Worm (Caenorhabditis elegans): ENCODE results near the gene tsp-11.

Gene tsp-11

DNA sequence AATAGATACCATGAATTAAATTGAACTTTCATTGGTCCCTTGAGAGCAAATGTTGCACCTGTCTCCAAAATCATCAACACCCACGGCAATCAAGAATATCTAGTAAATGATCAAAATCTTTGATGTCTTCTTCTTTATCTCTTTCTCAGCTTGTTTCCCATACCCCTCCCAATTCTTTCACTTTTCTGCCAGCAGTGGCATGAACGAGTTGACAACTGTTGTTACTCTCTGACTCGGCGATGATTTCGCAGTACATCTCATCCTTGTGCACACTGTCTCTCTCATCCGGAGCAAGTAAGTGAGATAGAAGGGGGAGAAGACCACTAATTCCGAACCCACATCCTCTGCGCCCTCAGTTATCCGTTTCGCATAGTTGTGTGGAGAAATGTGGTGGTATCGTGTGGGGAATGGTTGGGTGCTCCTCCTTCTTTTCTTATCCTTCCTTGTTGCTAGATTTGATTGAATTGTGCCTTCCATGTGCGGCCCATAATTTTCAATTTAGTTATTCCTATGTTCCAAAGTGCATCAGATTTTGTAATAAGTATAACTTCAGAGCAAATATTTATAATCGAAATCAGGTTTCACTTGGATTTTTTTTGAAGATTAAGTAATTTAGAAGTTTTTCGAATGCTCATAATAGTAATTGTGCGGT lies 1.6 kb upstream of the tsp-11 start:
- no peak for TF ChIP-seq ztf-29 (GFP tag; IDR thresholded peaks at IDR 0.05)

DNA sequence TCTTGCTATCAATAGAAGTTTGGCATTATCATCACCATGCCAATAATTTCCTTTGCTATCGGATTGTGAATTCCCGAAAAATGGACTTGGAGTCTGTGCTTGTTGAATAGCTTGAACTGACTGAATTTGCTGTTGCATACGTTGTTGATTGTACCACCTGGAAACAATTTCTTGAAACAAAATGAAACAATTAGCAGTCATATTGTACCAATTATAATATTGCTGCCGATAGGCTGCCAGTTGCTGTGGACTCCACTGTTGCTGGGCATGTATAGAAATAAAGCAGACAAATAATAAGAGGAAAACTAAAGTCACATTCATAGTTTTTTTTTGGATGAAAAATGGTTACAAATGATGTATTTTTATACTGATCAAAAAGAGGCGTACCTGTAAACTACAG lies 4.0 kb downstream of the tsp-11 start, which contains the start of gene B0563.10:
B0563.10 (minus strand) TSS at position 325 of the 400 bp plus-strand sequence.
- TF ChIP-seq ref-1 (GFP tag; conservative IDR thresholded peaks at IDR 0.05) (no peak), flt-1 (GFP tag; IDR thresholded peaks at IDR 0.05) (no peak), ztf-29 (GFP tag; IDR thresholded peaks at IDR 0.05) (no peak), klf-2 (GFP tag; conservative IDR thresholded peaks at IDR 0.05) (no peak), ztf-23 (GFP tag; IDR thresholded peaks at IDR 0.05) (no peak), T22C8.4 (GFP tag; IDR thresholded peaks at IDR 0.05) (no peak), med-1 (GFP tag; optimal IDR thresholded peaks at IDR 0.05; ENCODE audit: insufficient read depth) (no peak), cog-1 (tag; optimal IDR thresholded peaks at IDR 0.05) (no peak), tab-1 (GFP tag; IDR thresholded peaks at IDR 0.05) (no peak)

DNA sequence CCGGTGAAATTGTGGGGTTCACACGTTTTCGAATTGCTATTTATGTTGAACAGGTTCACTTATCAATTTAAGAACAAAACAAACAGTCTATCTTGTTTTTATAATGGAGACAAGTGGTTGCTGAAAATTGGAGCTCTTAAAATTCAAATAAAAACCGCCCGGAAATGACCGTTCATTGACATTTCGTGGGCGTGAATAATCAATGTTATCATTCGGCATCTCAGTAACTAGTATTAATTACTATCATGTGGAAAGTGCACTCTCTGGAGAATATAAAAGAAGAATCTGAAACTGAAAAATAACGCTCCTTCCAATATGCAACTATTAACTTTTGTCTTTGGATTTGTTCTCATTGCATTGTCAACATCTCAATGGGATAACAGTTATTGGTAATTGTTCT lies 5.3 kb downstream of the tsp-11 start, which contains the start of gene B0563.9:
B0563.9 (plus strand) TSS at position 301 of the 400 bp plus-strand sequence.
- no peak for TF ChIP-seq flt-1 (GFP tag; IDR thresholded peaks at IDR 0.05)

DNA sequence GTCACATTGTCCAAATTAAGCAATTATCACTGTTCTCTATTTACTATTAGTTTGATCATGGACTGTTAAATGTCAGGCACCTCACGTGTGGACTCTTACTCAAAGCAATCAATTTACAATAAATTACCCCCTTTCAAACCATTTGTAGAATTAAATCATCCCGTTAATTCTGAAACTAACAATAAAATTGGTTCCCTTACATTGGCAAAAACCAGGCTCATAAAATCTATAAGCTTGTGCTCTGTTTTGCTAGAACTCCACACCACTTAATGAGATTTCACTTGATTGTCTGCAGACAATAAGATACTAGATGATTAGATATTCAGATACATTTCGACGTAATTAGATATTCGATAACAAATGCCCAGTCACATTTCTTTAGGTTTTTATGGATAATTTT lies 7.1 kb downstream of the tsp-11 start:
- TF ChIP-seq ref-1 (GFP tag; conservative IDR thresholded peaks at IDR 0.05) (no peak), ztf-29 (GFP tag; IDR thresholded peaks at IDR 0.05) (no peak), T22C8.4 (GFP tag; IDR thresholded peaks at IDR 0.05) (no peak), cog-1 (tag; optimal IDR thresholded peaks at IDR 0.05) (no peak), klf-2 (GFP tag; conservative IDR thresholded peaks at IDR 0.05) (no peak), tab-1 (GFP tag; IDR thresholded peaks at IDR 0.05) (no peak), ztf-23 (GFP tag; IDR thresholded peaks at IDR 0.05) (no peak), med-1 (GFP tag; optimal IDR thresholded peaks at IDR 0.05; ENCODE audit: insufficient read depth) (no peak), flt-1 (GFP tag; IDR thresholded peaks at IDR 0.05) (no peak)

DNA sequence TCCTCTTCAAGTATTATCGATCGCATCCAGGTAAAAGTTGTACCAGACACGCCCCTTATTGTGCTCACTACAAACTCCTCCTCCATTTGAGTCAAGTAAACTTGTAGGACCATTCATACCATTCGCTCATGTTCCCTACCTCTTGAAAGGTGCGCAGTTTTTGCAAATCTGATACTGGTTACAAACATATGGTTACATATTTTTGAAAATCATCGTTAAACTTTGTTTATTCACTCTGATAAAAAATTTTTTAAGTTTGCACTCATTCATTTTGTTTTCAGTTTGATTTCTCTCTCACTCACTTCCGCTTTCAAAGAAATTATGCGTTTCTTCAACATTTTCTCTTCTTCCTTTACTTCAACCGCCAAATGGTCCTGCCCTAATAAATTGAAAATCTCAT lies 8.3 kb downstream of the tsp-11 start, which contains the start of gene B0563.1:
B0563.1 (plus strand) TSS at position 301 of the 400 bp plus-strand sequence.
- TF ChIP-seq ztf-29 (GFP tag; IDR thresholded peaks at IDR 0.05) (no peak), med-1 (GFP tag; optimal IDR thresholded peaks at IDR 0.05; ENCODE audit: insufficient read depth) (no peak), ref-1 (GFP tag; conservative IDR thresholded peaks at IDR 0.05) (no peak), ztf-23 (GFP tag; IDR thresholded peaks at IDR 0.05) (no peak), tab-1 (GFP tag; IDR thresholded peaks at IDR 0.05) (no peak), T22C8.4 (GFP tag; IDR thresholded peaks at IDR 0.05) (no peak), cog-1 (tag; optimal IDR thresholded peaks at IDR 0.05) (no peak), klf-2 (GFP tag; conservative IDR thresholded peaks at IDR 0.05) (no peak), flt-1 (GFP tag; IDR thresholded peaks at IDR 0.05) (no peak)

DNA sequence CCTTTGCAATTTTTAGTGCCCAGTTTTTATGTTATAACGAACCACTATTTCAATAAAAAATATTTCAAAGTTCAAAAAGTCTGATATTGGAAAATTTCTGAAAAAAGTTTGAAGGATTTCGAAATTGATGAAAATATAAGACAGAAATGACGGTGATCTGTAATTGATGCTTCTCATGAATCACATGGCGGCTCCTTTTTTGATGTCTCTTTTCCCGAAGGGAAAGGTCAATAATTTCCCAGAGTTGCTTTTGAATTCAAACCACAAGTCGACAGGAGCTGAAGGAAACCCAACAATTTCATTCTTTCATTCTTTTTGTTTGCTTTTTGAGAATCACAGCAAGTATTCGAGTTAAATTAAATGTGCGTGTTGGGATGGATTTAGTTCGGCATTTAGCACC lies 9.3 kb downstream of the tsp-11 start, which contains the start of gene B0563.18:
B0563.18 (plus strand) TSS at position 301 of the 400 bp plus-strand sequence.
- TF ChIP-seq klf-2 (GFP tag; conservative IDR thresholded peaks at IDR 0.05) (no peak), cog-1 (tag; optimal IDR thresholded peaks at IDR 0.05) (no peak), med-1 (GFP tag; optimal IDR thresholded peaks at IDR 0.05; ENCODE audit: insufficient read depth) (no peak), tab-1 (GFP tag; IDR thresholded peaks at IDR 0.05) (no peak), ztf-29 (GFP tag; IDR thresholded peaks at IDR 0.05) (no peak), ref-1 (GFP tag; conservative IDR thresholded peaks at IDR 0.05) (no peak), T22C8.4 (GFP tag; IDR thresholded peaks at IDR 0.05) (no peak), ztf-23 (GFP tag; IDR thresholded peaks at IDR 0.05) (no peak), flt-1 (GFP tag; IDR thresholded peaks at IDR 0.05) (no peak)

DNA sequence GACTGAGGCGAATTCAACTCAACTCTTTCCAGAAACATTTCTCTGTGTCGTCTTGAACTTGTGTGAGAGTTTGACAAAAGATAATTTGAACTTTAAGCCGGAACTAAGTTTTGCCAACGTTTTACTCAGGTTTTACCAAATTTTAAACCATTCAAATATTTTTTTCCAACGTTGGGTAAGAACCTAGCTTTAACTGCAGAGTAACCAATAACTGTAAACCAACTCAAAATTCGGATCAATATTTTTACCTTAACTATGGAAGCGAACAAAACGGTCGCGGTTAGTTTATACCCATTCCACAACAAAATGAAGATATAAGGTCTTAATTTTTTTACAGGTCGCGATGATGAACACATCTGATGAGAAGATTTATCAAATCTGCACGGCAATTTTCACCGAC lies 9.8 kb downstream of the tsp-11 start:
- TF ChIP-seq ref-1 (GFP tag; conservative IDR thresholded peaks at IDR 0.05) (no peak), T22C8.4 (GFP tag; IDR thresholded peaks at IDR 0.05) (no peak)

DNA sequence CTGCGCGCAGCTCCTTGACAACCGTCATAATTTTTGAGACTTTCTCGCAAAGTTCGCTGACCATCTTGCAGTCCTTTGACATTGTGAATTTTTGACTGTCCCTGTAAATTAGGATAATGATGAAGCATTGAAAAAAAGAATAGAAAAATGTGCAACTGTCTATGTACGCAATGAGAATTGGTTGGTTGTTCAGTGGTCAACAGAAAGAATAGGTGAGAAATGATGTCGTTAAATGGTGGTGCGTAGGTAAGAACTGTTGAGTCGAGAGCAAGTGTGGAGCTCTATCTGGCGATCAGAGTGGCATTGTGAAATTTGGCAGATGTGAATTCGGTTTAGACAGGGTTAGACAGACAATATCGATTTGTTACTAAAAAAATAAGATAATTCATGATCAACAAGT lies 11.4 kb downstream of the tsp-11 start, which contains the start of gene B0563.8:
B0563.8 (minus strand) TSS at position 101 of the 400 bp plus-strand sequence.
- no peak for TF ChIP-seq ztf-29 (GFP tag; IDR thresholded peaks at IDR 0.05)
- no peak for TF ChIP-seq med-1 (GFP tag; optimal IDR thresholded peaks at IDR 0.05; ENCODE audit: insufficient read depth)
- TF ChIP-seq T22C8.4 (GFP tag; IDR thresholded peaks at IDR 0.05): no peak
- TF ChIP-seq tab-1 (GFP tag; IDR thresholded peaks at IDR 0.05): no peak
- no peak for TF ChIP-seq ref-1 (GFP tag; conservative IDR thresholded peaks at IDR 0.05)
- no peak for TF ChIP-seq cog-1 (tag; optimal IDR thresholded peaks at IDR 0.05)
- TF ChIP-seq klf-2 (GFP tag; conservative IDR thresholded peaks at IDR 0.05): no peak
- TF ChIP-seq flt-1 (GFP tag; IDR thresholded peaks at IDR 0.05): no peak

DNA sequence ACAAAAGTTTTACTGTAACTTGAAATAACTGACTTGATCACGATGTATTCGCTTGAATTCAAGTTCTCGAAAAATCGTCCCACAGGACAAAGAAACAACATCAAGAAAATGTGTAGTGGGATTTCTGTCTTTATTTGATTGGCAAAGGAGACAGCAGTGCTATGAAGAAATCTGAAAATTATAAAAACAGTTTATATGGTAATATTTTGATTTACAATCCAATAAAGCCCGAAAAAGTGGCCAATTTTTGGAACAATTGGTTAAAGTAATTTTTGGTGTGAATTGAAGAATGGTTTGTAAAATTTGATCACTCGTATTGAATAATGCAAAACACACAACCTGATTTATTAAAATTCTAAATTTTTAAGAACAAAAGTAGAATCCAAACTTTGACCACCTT lies 17.9 kb downstream of the tsp-11 start, which contains the start of gene Y81B9A.4:
Y81B9A.4 (minus strand) TSS at position 101 of the 400 bp plus-strand sequence.
- TF ChIP-seq klf-2 (GFP tag; conservative IDR thresholded peaks at IDR 0.05) (no peak), cog-1 (tag; optimal IDR thresholded peaks at IDR 0.05) (no peak), flt-1 (GFP tag; IDR thresholded peaks at IDR 0.05) (no peak), tab-1 (GFP tag; IDR thresholded peaks at IDR 0.05) (no peak), T22C8.4 (GFP tag; IDR thresholded peaks at IDR 0.05) (no peak), med-1 (GFP tag; optimal IDR thresholded peaks at IDR 0.05; ENCODE audit: insufficient read depth) (no peak), ztf-29 (GFP tag; IDR thresholded peaks at IDR 0.05) (no peak), ztf-23 (GFP tag; IDR thresholded peaks at IDR 0.05) (no peak), ref-1 (GFP tag; conservative IDR thresholded peaks at IDR 0.05) (no peak)

DNA sequence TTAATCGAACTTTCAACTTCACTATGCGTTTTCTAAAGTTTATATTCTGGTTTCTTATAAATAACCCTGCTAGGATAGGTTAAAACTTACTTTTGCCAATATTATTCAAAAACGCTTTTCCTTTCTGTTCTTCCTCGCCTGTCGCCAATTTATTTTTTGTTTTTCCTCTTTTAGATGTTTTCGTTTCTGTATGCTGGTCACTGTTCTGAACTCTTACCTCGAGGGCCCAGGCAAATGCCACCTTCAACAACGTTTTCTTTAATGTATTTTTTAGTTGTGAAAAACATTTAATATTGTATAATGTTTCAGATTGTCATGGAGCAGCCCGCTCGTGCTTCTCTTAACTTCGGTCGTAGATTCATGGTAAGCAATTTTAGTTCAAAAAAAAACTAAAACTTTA lies 19.2 kb downstream of the tsp-11 start, which contains the start of gene Y81B9A.3:
Y81B9A.3 (plus strand) TSS at position 301 of the 400 bp plus-strand sequence.
- no peak for TF ChIP-seq T22C8.4 (GFP tag; IDR thresholded peaks at IDR 0.05)
- TF ChIP-seq ztf-29 (GFP tag; IDR thresholded peaks at IDR 0.05): no peak
- TF ChIP-seq flt-1 (GFP tag; IDR thresholded peaks at IDR 0.05): no peak
- no peak for TF ChIP-seq tab-1 (GFP tag; IDR thresholded peaks at IDR 0.05)
- no peak for TF ChIP-seq med-1 (GFP tag; optimal IDR thresholded peaks at IDR 0.05; ENCODE audit: insufficient read depth)
- TF ChIP-seq cog-1 (tag; optimal IDR thresholded peaks at IDR 0.05): no peak
- TF ChIP-seq ref-1 (GFP tag; conservative IDR thresholded peaks at IDR 0.05): no peak
- no peak for TF ChIP-seq klf-2 (GFP tag; conservative IDR thresholded peaks at IDR 0.05)
- TF ChIP-seq ztf-23 (GFP tag; IDR thresholded peaks at IDR 0.05): no peak

Data from whole organism, midembryonic.